Worm (Caenorhabditis elegans) whole organism, L2 larva: ENCODE data around the gene C06B3.16.
A peak's percentile ranks its signal among the peaks of the same experiment; 100 is the strongest.

ENCODE experiments used
- C34F6.9 ChIP-seq: fragments of 150-350 bp; optimal IDR thresholded peaks from 2 replicates; lab custom pipeline; 2014; ENCODE audit warnings: missing biosample characterization, missing genetic modification characterization
- F13H6.1 ChIP-seq: sonication (generic microtip); optimal IDR thresholded peaks from 2 replicates; lab custom pipeline; 2016; ENCODE audit warnings: missing genetic modification characterization, missing compliant biosample characterization
- Y55F3AM.14 ChIP-seq: fragments of 200-800 bp; sonication (Bioruptor generic); optimal IDR thresholded peaks from 2 replicates; lab custom pipeline; 2018; ENCODE audit warnings: mild to moderate bottlenecking, missing genetic modification characterization, missing compliant biosample characterization
- ZK546.5 ChIP-seq: sonication (generic microtip); optimal IDR thresholded peaks from 2 replicates; lab custom pipeline; 2017; ENCODE audit warnings: missing biosample characterization, missing genetic modification characterization
- alr-1 ChIP-seq: fragments of 150-350 bp; optimal IDR thresholded peaks from 2 replicates; lab custom pipeline; 2014; ENCODE audit warnings: missing biosample characterization, missing genetic modification characterization
- ama-1 ChIP-seq: fragments of 150-350 bp; optimal IDR thresholded peaks from 2 replicates; lab custom pipeline; 2018; ENCODE audit warnings: inconsistent platforms
- blmp-1 ChIP-seq: sonication (generic microtip); optimal IDR thresholded peaks from 2 replicates; lab custom pipeline; 2017; ENCODE audit warnings: missing genetic modification characterization, mild to moderate bottlenecking, missing compliant biosample characterization, antibody characterized with exemption, moderate library complexity; ENCODE audit not compliant: insufficient read depth
- ceh-16 ChIP-seq: fragments of 150-350 bp; optimal IDR thresholded peaks from 2 replicates; lab custom pipeline; 2014; ENCODE audit warnings: missing biosample characterization, missing genetic modification characterization
- crh-2 ChIP-seq: sonication (generic microtip); optimal IDR thresholded peaks from 2 replicates; lab custom pipeline; 2017; ENCODE audit warnings: missing biosample characterization, missing genetic modification characterization
- egl-27 ChIP-seq: sonication (generic microtip); optimal IDR thresholded peaks from 3 replicates; lab custom pipeline; 2017; ENCODE audit warnings: missing biosample characterization, missing genetic modification reagents, missing genetic modification characterization
- elt-3 ChIP-seq: sonication (generic microtip); optimal IDR thresholded peaks from 2 replicates; lab custom pipeline; 2017; ENCODE audit warnings: missing biosample characterization, missing genetic modification characterization
- fos-1 ChIP-seq: fragments of 150-350 bp; optimal IDR thresholded peaks from 2 replicates; lab custom pipeline; 2014; ENCODE audit warnings: missing biosample characterization, missing genetic modification characterization
- gmeb-1 ChIP-seq: fragments of 150-350 bp; optimal IDR thresholded peaks from 2 replicates; lab custom pipeline; 2014; ENCODE audit warnings: missing biosample characterization, missing genetic modification characterization
- lin-11 ChIP-seq: fragments of 150-350 bp; sonication (generic microtip); optimal IDR thresholded peaks from 2 replicates; lab custom pipeline; 2014; ENCODE audit warnings: missing biosample characterization, missing genetic modification characterization, inconsistent platforms, mixed read lengths
- lin-13 ChIP-seq: fragments of 150-350 bp; optimal IDR thresholded peaks from 2 replicates; lab custom pipeline; 2014; ENCODE audit warnings: missing biosample characterization, missing genetic modification reagents, missing genetic modification characterization
- lsy-2 ChIP-seq, 2 experiments: fragments of 150-350 bp in 1 of 2; sonication (generic microtip) in 1 of 2; optimal IDR thresholded peaks; 2 replicates each; lab custom pipeline; 2014 to 2017; ENCODE audit warnings: missing biosample characterization in 2 of 2, missing genetic modification characterization in 2 of 2
- mab-5 ChIP-seq: fragments of 150-350 bp; optimal IDR thresholded peaks from 2 replicates; lab custom pipeline; 2014; ENCODE audit warnings: missing biosample characterization, missing genetic modification characterization
- mdl-1 ChIP-seq, 2 experiments: fragments of 150-350 bp in 1 of 2; sonication (generic microtip) in 1 of 2; optimal IDR thresholded peaks; 2 replicates each; lab custom pipeline; 2017; ENCODE audit warnings: missing biosample characterization in 2 of 2, missing genetic modification characterization in 2 of 2
- nhr-10 ChIP-seq: sonication (generic microtip); optimal IDR thresholded peaks from 2 replicates; lab custom pipeline; 2017; ENCODE audit warnings: missing biosample characterization, missing genetic modification characterization
- nhr-12 ChIP-seq: fragments of 150-350 bp; optimal IDR thresholded peaks from 2 replicates; lab custom pipeline; 2014; ENCODE audit warnings: missing biosample characterization, missing genetic modification characterization
- nhr-129 ChIP-seq: fragments of 150-350 bp; optimal IDR thresholded peaks from 2 replicates; lab custom pipeline; 2014; ENCODE audit warnings: missing biosample characterization, missing genetic modification characterization
- nhr-21 ChIP-seq: fragments of 150-350 bp; optimal IDR thresholded peaks from 2 replicates; lab custom pipeline; 2014; ENCODE audit warnings: missing biosample characterization, missing genetic modification characterization
- nhr-237 ChIP-seq: fragments of 150-350 bp; optimal IDR thresholded peaks from 2 replicates; lab custom pipeline; 2014; ENCODE audit warnings: missing biosample characterization, missing genetic modification characterization
- nhr-25 ChIP-seq: fragments of 150-350 bp; sonication (generic microtip); optimal IDR thresholded peaks from 3 replicates; lab custom pipeline; 2014; ENCODE audit warnings: missing biosample characterization, missing genetic modification characterization
- nhr-77 ChIP-seq: fragments of 150-350 bp; optimal IDR thresholded peaks from 2 replicates; lab custom pipeline; 2014; ENCODE audit warnings: missing biosample characterization, missing genetic modification characterization
- sem-4 ChIP-seq: fragments of 150-350 bp; optimal IDR thresholded peaks from 2 replicates; lab custom pipeline; 2014; ENCODE audit warnings: missing biosample characterization, missing genetic modification reagents, missing genetic modification characterization
- skn-1 ChIP-seq: sonication (generic microtip); optimal IDR thresholded peaks from 2 replicates; lab custom pipeline; 2017; ENCODE audit warnings: missing biosample characterization, missing genetic modification characterization
- sma-3 ChIP-seq: sonication (generic microtip); optimal IDR thresholded peaks from 2 replicates; lab custom pipeline; 2016; ENCODE audit warnings: missing genetic modification reagents, missing genetic modification characterization, missing compliant biosample characterization
- sma-9 ChIP-seq, 2 experiments: fragments of 150-350 bp in 1 of 2; sonication (generic microtip) in 1 of 2; optimal IDR thresholded peaks; 2 replicates each; lab custom pipeline; 2014 to 2016; ENCODE audit warnings: missing genetic modification characterization in 2 of 2, mild to moderate bottlenecking in 1 of 2, missing biosample characterization in 1 of 2, missing compliant biosample characterization in 1 of 2, missing genetic modification reagents in 1 of 2, moderate library complexity in 1 of 2
- snpc-4 ChIP-seq: fragments of 150-350 bp; optimal IDR thresholded peaks from 2 replicates; lab custom pipeline; 2014; ENCODE audit warnings: missing biosample characterization, missing genetic modification characterization
- unc-39 ChIP-seq: fragments of 150-350 bp; optimal IDR thresholded peaks from 2 replicates; lab custom pipeline; 2014; ENCODE audit warnings: missing biosample characterization, missing genetic modification characterization
- unc-55 ChIP-seq: fragments of 150-350 bp; sonication (generic microtip); optimal IDR thresholded peaks from 3 replicates; lab custom pipeline; 2014; ENCODE audit warnings: missing biosample characterization, missing genetic modification reagents, missing genetic modification characterization
- unc-62 ChIP-seq: fragments of 150-350 bp; optimal IDR thresholded peaks from 2 replicates; lab custom pipeline; 2014; ENCODE audit warnings: missing biosample characterization, missing genetic modification reagents, missing genetic modification characterization
- zag-1 ChIP-seq: fragments of 150-350 bp; optimal IDR thresholded peaks from 2 replicates; lab custom pipeline; 2014; ENCODE audit warnings: missing biosample characterization, missing genetic modification characterization
- ztf-1 ChIP-seq: fragments of 200-800 bp; sonication (Bioruptor generic); conservative IDR thresholded peaks from 2 replicates; pipeline ENCODE4 v1.3.6; 2022; ENCODE audit warnings: missing genetic modification characterization, missing compliant biosample characterization
- ztf-11 ChIP-seq: sonication (generic microtip); optimal IDR thresholded peaks from 2 replicates; lab custom pipeline; 2017; ENCODE audit warnings: missing biosample characterization, missing genetic modification characterization
- ztf-4 ChIP-seq: fragments of 150-350 bp; optimal IDR thresholded peaks from 2 replicates; lab custom pipeline; 2014; ENCODE audit warnings: missing biosample characterization, missing genetic modification characterization

The C06B3.16 gene

ce11 chrV:13907557-13908104 lies 23.7 kb upstream of the C06B3.16 start:
- peak; percentile 17 for TF ChIP-seq sem-4
- no peak for TF ChIP-seq snpc-4 (tag; lab: Kevin White, UChicago)
- no peak for TF ChIP-seq elt-3 (tag; lab: Kevin White, UChicago)
- peak; percentile 46 for TF ChIP-seq nhr-21 (tag; lab: Kevin White, UChicago)
- no peak for TF ChIP-seq skn-1 (tag; lab: Kevin White, UChicago)
- TF ChIP-seq gmeb-1, result peak; percentile 64
- peak; percentile 35 for TF ChIP-seq nhr-12
- peak; percentile 42 for TF ChIP-seq sma-9 (GFP tag; optimal IDR thresholded peaks at IDR 0.05; lab: Kevin White, UChicago)
- no peak for TF ChIP-seq sma-9 (tag; optimal IDR thresholded peaks at IDR 0.05; lab: Kevin White, UChicago)
- peak; percentile 62 for TF ChIP-seq sma-3 (GFP tag; lab: Kevin White, UChicago)
- peak; percentile 47 for TF ChIP-seq Y55F3AM.14
- peak; percentile 53 for TF ChIP-seq ztf-4
- peak; percentile 11 for TF ChIP-seq F13H6.1 (tag; lab: Kevin White, UChicago)
- peak; percentile 62 for TF ChIP-seq crh-2 (tag; lab: Kevin White, UChicago)
- TF ChIP-seq ZK546.5 (tag; lab: Kevin White, UChicago), result no peak
- TF ChIP-seq ceh-16 (tag; lab: Kevin White, UChicago), result no peak
- no peak for TF ChIP-seq nhr-237 (tag; lab: Kevin White, UChicago)
- no peak for TF ChIP-seq ztf-11 (tag; lab: Kevin White, UChicago)
- TF ChIP-seq lsy-2 (tag; optimal IDR thresholded peaks at IDR 0.05; lab: Kevin White, UChicago), result peak in 1 of 2 experiments; percentile 60
- TF ChIP-seq nhr-129 (tag; lab: Kevin White, UChicago), result peak; percentile 58
- peak; percentile 22 for TF ChIP-seq nhr-25 (tag; lab: Kevin White, UChicago)
- no peak for TF ChIP-seq zag-1 (tag; lab: Kevin White, UChicago)
- TF ChIP-seq alr-1 (tag; lab: Kevin White, UChicago), result no peak
- peak; percentile 96 for TF ChIP-seq ama-1 (lab: Kevin White, UChicago)
- no peak for TF ChIP-seq nhr-10 (tag; lab: Kevin White, UChicago)
- TF ChIP-seq blmp-1 (tag; lab: Kevin White, UChicago), result no peak
- TF ChIP-seq mdl-1 (tag; optimal IDR thresholded peaks at IDR 0.05; lab: Kevin White, UChicago), result no peak
- peak; percentile 49 for TF ChIP-seq lin-13
- TF ChIP-seq C34F6.9 (tag; lab: Kevin White, UChicago), result peak; percentile 21

ce11 chrV:13908120-13908915 lies 23.0 kb upstream of the C06B3.16 start:
- peak in 1 of 2 experiments; percentile 38 for TF ChIP-seq lsy-2 (tag; optimal IDR thresholded peaks at IDR 0.05; lab: Kevin White, UChicago)
- peak; percentile 8 for TF ChIP-seq sma-9 (GFP tag; optimal IDR thresholded peaks at IDR 0.05; lab: Kevin White, UChicago)
- no peak for TF ChIP-seq sma-9 (tag; optimal IDR thresholded peaks at IDR 0.05; lab: Kevin White, UChicago)
- no peak for TF ChIP-seq lin-11 (tag; lab: Kevin White, UChicago)
- TF ChIP-seq ama-1 (lab: Kevin White, UChicago), result peak; percentile 92
- no peak for TF ChIP-seq ztf-11 (tag; lab: Kevin White, UChicago)
- TF ChIP-seq Y55F3AM.14, result peak; percentile 29
- TF ChIP-seq ztf-4, result peak; percentile 66
- TF ChIP-seq, all 48 proteins: peak for 5

ce11 chrV:13908916-13909176 lies 22.5 kb upstream of the C06B3.16 start, which contains the start of gene C06B3.6:
Gene C06B3.6 (minus strand): TSS chrV:13908967.
- no peak for TF ChIP-seq nhr-77
- TF ChIP-seq ZK546.5 (tag; lab: Kevin White, UChicago), result no peak
- TF ChIP-seq ztf-1, result no peak
- no peak for TF ChIP-seq Y55F3AM.14
- TF ChIP-seq, all 48 proteins: peak for 0

ce11 chrV:13909400-13909799 lies 21.9 kb upstream of the C06B3.16 start, which contains the start of gene C06B3.7:
Gene C06B3.7 (plus strand): TSS chrV:13909686.
- TF ChIP-seq C34F6.9 (tag; lab: Kevin White, UChicago) (peak; percentile 91), blmp-1 (tag; lab: Kevin White, UChicago) (peak; percentile 55), lsy-2 (tag; optimal IDR thresholded peaks at IDR 0.05; lab: Kevin White, UChicago) (peak; percentile 15 to 89), mab-5 (peak; percentile 24), sem-4 (peak; percentile 85), unc-39 (tag; lab: Kevin White, UChicago) (no peak), skn-1 (tag; lab: Kevin White, UChicago) (peak; percentile 21), crh-2 (tag; lab: Kevin White, UChicago) (peak; percentile 95), F13H6.1 (tag; lab: Kevin White, UChicago) (peak; percentile 65), Y55F3AM.14 (no peak), nhr-237 (tag; lab: Kevin White, UChicago) (no peak), alr-1 (tag; lab: Kevin White, UChicago) (no peak), gmeb-1 (peak; percentile 61), lin-11 (tag; lab: Kevin White, UChicago) (no peak), ZK546.5 (tag; lab: Kevin White, UChicago) (no peak), ztf-11 (tag; lab: Kevin White, UChicago) (no peak), unc-55 (GFP tag; lab: Kevin White, UChicago) (peak; percentile 73), unc-62 (GFP tag; lab: Kevin White, UChicago) (no peak), nhr-25 (tag; lab: Kevin White, UChicago) (peak; percentile 93), ztf-4 (peak; percentile 75), mdl-1 (tag; optimal IDR thresholded peaks at IDR 0.05; lab: Kevin White, UChicago) (peak in 1 of 2 experiments; percentile 74), nhr-129 (tag; lab: Kevin White, UChicago) (peak; percentile 99), lin-13 (peak; percentile 47), nhr-21 (tag; lab: Kevin White, UChicago) (peak; percentile 93), fos-1 (tag; lab: Kevin White, UChicago) (peak; percentile 77), egl-27 (tag; lab: Kevin White, UChicago) (peak; percentile 45), sma-3 (GFP tag; lab: Kevin White, UChicago) (peak; percentile 88), snpc-4 (tag; lab: Kevin White, UChicago) (peak; percentile 46), ama-1 (lab: Kevin White, UChicago) (peak; percentile 75), zag-1 (tag; lab: Kevin White, UChicago) (no peak), sma-9 (GFP tag; optimal IDR thresholded peaks at IDR 0.05; lab: Kevin White, UChicago) (peak; percentile 96), sma-9 (tag; optimal IDR thresholded peaks at IDR 0.05; lab: Kevin White, UChicago) (no peak)
